Worm (Caenorhabditis elegans) whole organism, midembryonic: ENCODE data around the gene T07G12.4.

ENCODE experiments used
- T22C8.4 ChIP-seq: fragments of 200-800 bp; sonication (Bioruptor generic); IDR thresholded peaks from 2 replicates; pipeline ENCODE4 v1.3.6; 2022; ENCODE audit warnings: missing genetic modification characterization, missing compliant biosample characterization
- cog-1 ChIP-seq: sonication (generic microtip); optimal IDR thresholded peaks from 2 replicates; lab custom pipeline; 2016; ENCODE audit warnings: missing genetic modification characterization, missing compliant biosample characterization
- med-1 ChIP-seq: sonication (generic microtip); optimal IDR thresholded peaks from 2 replicates; lab custom pipeline; 2017; ENCODE audit warnings: missing genetic modification characterization, mild to moderate bottlenecking, missing compliant biosample characterization, antibody characterized with exemption, missing genetic modification reagents; ENCODE audit not compliant: insufficient read depth
- ref-1 ChIP-seq: fragments of 200-800 bp; sonication (Bioruptor generic); conservative IDR thresholded peaks from 2 replicates; pipeline ENCODE4 v1.3.6; 2022; ENCODE audit warnings: missing genetic modification reagents, missing genetic modification characterization, missing compliant biosample characterization
- tab-1 ChIP-seq: fragments of 200-800 bp; sonication (Bioruptor generic); IDR thresholded peaks from 2 replicates; pipeline ENCODE4 v1.3.6; 2022; ENCODE audit warnings: missing genetic modification characterization, missing compliant biosample characterization
- ztf-23 ChIP-seq: fragments of 200-800 bp; sonication (Bioruptor generic); IDR thresholded peaks from 2 replicates; pipeline ENCODE4 v1.3.6; 2022; ENCODE audit warnings: missing genetic modification reagents, missing genetic modification characterization, missing compliant biosample characterization
- ztf-29 ChIP-seq: fragments of 200-800 bp; sonication (Bioruptor generic); IDR thresholded peaks from 2 replicates; pipeline ENCODE4 v1.3.6; 2022; ENCODE audit warnings: missing genetic modification reagents, missing genetic modification characterization, missing compliant biosample characterization

DNA sequence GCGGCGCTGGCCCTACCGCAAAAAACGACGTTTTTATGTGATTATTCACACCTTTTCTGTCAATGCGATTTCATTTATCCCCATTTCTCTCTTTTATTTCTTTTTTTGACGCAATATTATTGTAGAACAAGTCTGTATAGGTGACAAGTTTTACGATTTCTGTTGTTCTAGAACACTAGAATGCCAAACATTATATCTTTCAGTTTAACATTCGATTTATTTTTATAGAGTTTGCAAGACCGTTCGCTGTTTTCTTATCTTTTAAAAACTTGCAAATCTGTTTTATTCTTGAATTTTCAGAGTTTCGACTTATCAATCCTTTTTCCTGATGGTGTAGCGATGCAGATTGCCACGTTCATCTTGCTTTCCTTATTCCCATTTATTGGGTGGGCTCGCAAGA is 37.6 kb upstream of the T07G12.4 start, which contains the start of gene efn-2:
- TF ChIP-seq cog-1 (no peak), ztf-29 (GFP tag; lab: Robert Waterston, UW) (no peak), med-1 (no peak), ztf-23 (no peak), tab-1 (GFP tag; lab: Robert Waterston, UW) (no peak), ref-1 (no peak), T22C8.4 (GFP tag; lab: Robert Waterston, UW) (no peak)
